Worm (Caenorhabditis elegans): ENCODE results near the gene ssu-2.
A peak's percentile ranks its signal among the peaks of the same experiment; 100 is the strongest.

The ssu-2 gene

DNA sequence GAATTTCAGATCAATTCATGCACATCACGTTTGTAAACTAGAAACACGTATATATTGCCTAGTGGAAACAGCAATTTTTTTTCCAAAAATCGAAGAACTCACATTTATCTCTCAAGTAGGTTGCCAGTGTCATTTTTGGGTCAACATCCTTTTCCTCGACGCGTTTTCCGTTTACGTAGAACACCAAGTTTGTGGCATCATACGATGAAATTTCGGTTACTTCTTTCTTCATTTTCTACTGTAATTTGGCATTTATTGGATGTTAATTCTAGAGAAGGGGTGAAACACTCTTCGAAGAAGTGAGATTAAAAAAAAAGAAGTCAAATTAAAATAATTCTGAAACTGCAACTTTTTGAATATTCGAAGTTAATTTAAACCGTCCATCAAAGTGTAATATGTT lies 51.6 kb downstream of the ssu-2 start, which contains the start of gene xdh-1:
TSS of gene xdh-1 (minus strand) at position 240 of the 400 bp plus-strand sequence.
- TF ChIP-seq madf-2 (tag; optimal IDR thresholded peaks at IDR 0.05) = no peak
- TF ChIP-seq unc-55 (GFP tag; optimal IDR thresholded peaks at IDR 0.05) = no peak
- TF ChIP-seq tbx-2 (tag; optimal IDR thresholded peaks at IDR 0.05) = no peak
- no peak for TF ChIP-seq dmd-4 (tag; optimal IDR thresholded peaks at IDR 0.05; ENCODE audit: borderline replicate concordance)
- TF ChIP-seq K09A11.1 (tag; optimal IDR thresholded peaks at IDR 0.05; ENCODE audit: insufficient read depth) = no peak
- TF ChIP-seq fkh-6 (tag; optimal IDR thresholded peaks at IDR 0.05) = no peak
- no peak for TF ChIP-seq ceh-34 (tag; optimal IDR thresholded peaks at IDR 0.05)

DNA sequence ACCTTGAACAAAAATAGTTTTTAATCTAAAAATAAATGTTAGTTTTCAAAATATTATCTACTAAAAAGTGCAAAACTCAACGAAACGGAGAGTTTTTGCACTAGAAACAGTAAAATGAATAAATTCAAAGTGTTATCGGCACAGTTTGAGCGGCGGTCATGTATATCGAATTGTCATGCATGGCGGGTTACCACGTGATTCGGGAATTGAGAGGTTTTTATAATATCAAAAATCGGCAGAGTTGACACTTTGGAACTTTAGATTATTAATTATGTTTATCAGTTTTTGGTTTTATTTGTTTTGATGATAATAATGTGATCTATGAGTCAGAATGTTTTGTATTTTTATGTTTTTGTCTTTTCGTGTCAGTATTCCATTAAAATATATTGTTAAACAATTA lies 52.3 kb downstream of the ssu-2 start:
- TF ChIP-seq elt-2 (tag; optimal IDR thresholded peaks at IDR 0.05) = peak; percentile 16
- no peak for TF ChIP-seq K02D7.2 (tag; optimal IDR thresholded peaks at IDR 0.05)

DNA sequence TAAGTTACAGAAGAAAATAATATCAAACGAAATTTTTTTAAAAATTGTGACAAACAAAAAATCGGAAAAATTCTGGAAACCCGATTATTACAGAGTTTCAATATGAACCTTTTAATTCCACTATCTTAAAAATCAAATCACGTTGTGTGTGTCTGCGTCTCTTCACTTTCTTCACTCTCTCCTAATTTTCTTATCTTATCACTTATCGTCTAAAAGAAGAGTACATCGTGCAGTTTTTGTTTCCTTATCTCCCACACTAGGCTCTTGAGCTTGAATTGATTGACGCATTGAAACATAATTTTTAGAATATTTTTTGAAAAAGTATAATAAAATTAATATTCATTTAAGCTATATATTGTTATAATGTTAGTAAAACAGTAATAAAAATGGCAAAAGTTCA lies 53.2 kb downstream of the ssu-2 start:
- TF ChIP-seq pqm-1 (tag; optimal IDR thresholded peaks at IDR 0.05) (peak; percentile 25), elt-2 (tag; optimal IDR thresholded peaks at IDR 0.05) (peak; percentile 98), fax-1 (tag; optimal IDR thresholded peaks at IDR 0.05) (no peak)

DNA sequence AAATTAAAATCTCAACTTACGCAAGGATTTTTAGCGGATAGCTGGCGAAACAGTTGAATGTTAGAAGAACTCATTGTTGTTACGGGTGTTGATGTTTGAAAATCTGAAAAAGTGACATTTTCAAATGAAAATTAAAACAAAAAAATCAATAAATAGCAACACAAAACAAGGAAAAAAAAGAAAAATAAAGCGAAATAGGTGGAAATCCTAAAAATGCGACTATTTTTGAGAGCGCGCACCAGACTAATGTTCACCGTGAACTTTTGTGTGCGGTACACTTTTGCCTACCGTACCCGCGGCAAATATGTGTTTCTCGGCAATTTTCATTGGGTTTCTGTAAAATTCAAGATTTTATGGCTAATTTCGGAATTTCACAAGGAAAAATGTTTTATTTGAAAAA lies 56.1 kb downstream of the ssu-2 start, which contains the start of gene F55B11.6:
TSS of gene F55B11.6 (minus strand) at position 101 of the 400 bp plus-strand sequence.
- no peak for TF ChIP-seq mec-3 (tag; optimal IDR thresholded peaks at IDR 0.05; ENCODE audit: borderline replicate concordance)
- TF ChIP-seq nhr-232 (tag; optimal IDR thresholded peaks at IDR 0.05) = no peak
- TF ChIP-seq pqm-1 (tag; optimal IDR thresholded peaks at IDR 0.05) = no peak
